Worm (Caenorhabditis elegans) whole organism, mixed stage, embryonic: ENCODE measurements around the gene F29A7.4.

Experiments
- ces-1 ChIP-seq: fragments of 150-350 bp; optimal IDR thresholded peaks from 2 replicates; lab custom pipeline; 2014; ENCODE audit warnings: missing biosample characterization, missing genetic modification reagents, missing genetic modification characterization
- unc-39 ChIP-seq: fragments of 150-350 bp; optimal IDR thresholded peaks from 2 replicates; lab custom pipeline; 2014; ENCODE audit warnings: missing biosample characterization, missing genetic modification characterization

ce11 chrII:2734266-2734665 is 15.5 kb upstream of the F29A7.4 start:
- no peak for TF ChIP-seq unc-39 (tag; lab: Kevin White, UChicago)
- TF ChIP-seq ces-1 (GFP tag; lab: Kevin White, UChicago) = no peak
